In genomic region chrX:8411532-8411960, dm6 we compare ENCODE assay signal across 1 fruit fly cellular context.
TF ChIP-seq lines count a peak whose summit lies in the region.

Gene lawc (minus strand): TSS chrX:8411658.

TF ChIP-seq in whole organism, embryonic, 481 proteins besides CTCF, POLR2A, EP300 and RAD21 (continued from another document and continues in another):
- 0 out of 3 replicates have a peak, but pooled peaks have one; percentile 43 for TF ChIP-seq zfh1 (GFP tag; IDR thresholded peaks at IDR 0.05; lab: Robert Waterston, UW)
- peak; percentile 45 for TF ChIP-seq kah (GFP tag; optimal IDR thresholded peaks at IDR 0.05; lab: Kevin White, UChicago)
- no peak for TF ChIP-seq Six4 (GFP tag; optimal IDR thresholded peaks at IDR 0.05; lab: Kevin White, UChicago)
- TF ChIP-seq CG9727 (GFP tag; optimal IDR thresholded peaks at IDR 0.05; lab: Kevin White, UChicago) = peak; percentile 7
- no peak for TF ChIP-seq Kr (GFP tag; optimal IDR thresholded peaks at IDR 0.05; lab: Kevin White, UChicago)
- no peak for TF ChIP-seq eyg (GFP tag; optimal IDR thresholded peaks at IDR 0.05; lab: Kevin White, UChicago)
- TF ChIP-seq sima (GFP tag; optimal IDR thresholded peaks at IDR 0.05; lab: Kevin White, UChicago) = no peak
- TF ChIP-seq Fer2 (tag; optimal IDR thresholded peaks at IDR 0.05; lab: Kevin White, UChicago) = no peak
- no peak for TF ChIP-seq Abd-B (GFP tag; optimal IDR thresholded peaks at IDR 0.05; lab: Kevin White, UChicago)
- no peak for TF ChIP-seq CG8290 (GFP tag; optimal IDR thresholded peaks at IDR 0.05; lab: Kevin White, UChicago)
- peak in 1 of 2 experiments; percentile 85 for TF ChIP-seq CG8290 (tag; optimal IDR thresholded peaks at IDR 0.05; lab: Kevin White, UChicago)
- peak; percentile 12 for TF ChIP-seq NC2β (GFP tag; optimal IDR thresholded peaks at IDR 0.05; lab: Kevin White, UChicago)
- TF ChIP-seq nom (GFP tag; optimal IDR thresholded peaks at IDR 0.05; lab: Kevin White, UChicago) = peak; percentile 82
- no peak for TF ChIP-seq H2.0 (GFP tag; IDR thresholded peaks at IDR 0.05; lab: Robert Waterston, UW)
- TF ChIP-seq CG15269 (tag; optimal IDR thresholded peaks at IDR 0.05; lab: Kevin White, UChicago) = peak; percentile 12
- no peak for TF ChIP-seq gfzf (GFP tag; optimal IDR thresholded peaks at IDR 0.05; lab: Kevin White, UChicago)
- TF ChIP-seq nmo (GFP tag; optimal IDR thresholded peaks at IDR 0.05; lab: Kevin White, UChicago) = no peak
- TF ChIP-seq bowl (GFP tag; IDR thresholded peaks at IDR 0.05; lab: Robert Waterston, UW) = peak; percentile 77; the same call in 1 of the 2 replicates
- no peak for TF ChIP-seq H15 (GFP tag; IDR thresholded peaks at IDR 0.05; lab: Robert Waterston, UW)
- peak; percentile 20 for TF ChIP-seq her (GFP tag; optimal IDR thresholded peaks at IDR 0.05; lab: Kevin White, UChicago)
- TF ChIP-seq CG16813 (GFP tag; IDR thresholded peaks at IDR 0.05; lab: Robert Waterston, UW; ENCODE audit: partially characterized antibody) = no peak
- peak; percentile 17; the same call in 1 of the 3 replicates for TF ChIP-seq otp (GFP tag; IDR thresholded peaks at IDR 0.05; lab: Robert Waterston, UW)
- TF ChIP-seq CG11696 (GFP tag; IDR thresholded peaks at IDR 0.05; lab: Robert Waterston, UW) = 0 out of 2 replicates have a peak, but pooled peaks have one; percentile 18
- TF ChIP-seq Bdp1 (GFP tag; optimal IDR thresholded peaks at IDR 0.05; lab: Kevin White, UChicago) = no peak
- no peak for TF ChIP-seq CG11560 (tag; IDR thresholded peaks at IDR 0.05; lab: Robert Waterston, UW)
- no peak; the same call in 1 of the 2 replicates for TF ChIP-seq amos (GFP tag; IDR thresholded peaks at IDR 0.05; lab: Robert Waterston, UW; ENCODE audit: partially characterized antibody)
- TF ChIP-seq CG2875 (GFP tag; optimal IDR thresholded peaks at IDR 0.05; lab: Kevin White, UChicago) = no peak
- TF ChIP-seq NK7.1 (GFP tag; optimal IDR thresholded peaks at IDR 0.05; lab: Kevin White, UChicago) = no peak
- TF ChIP-seq Fer1 (GFP tag; optimal IDR thresholded peaks at IDR 0.05; lab: Kevin White, UChicago) = peak; percentile 80
- TF ChIP-seq CG3847 (GFP tag; IDR thresholded peaks at IDR 0.05; lab: Robert Waterston, UW) = peak; percentile 35; the same call in 1 of the 2 replicates
- no peak for TF ChIP-seq Dip2 (GFP tag; IDR thresholded peaks at IDR 0.05; lab: Robert Waterston, UW)
- TF ChIP-seq CG1603 (tag; optimal IDR thresholded peaks at IDR 0.05; lab: Kevin White, UChicago) = peak; percentile 30
- no peak for TF ChIP-seq CG6689 (GFP tag; IDR thresholded peaks at IDR 0.05; lab: Robert Waterston, UW)
- TF ChIP-seq CkIIα-i1 (GFP tag; IDR thresholded peaks at IDR 0.05; lab: Robert Waterston, UW) = no peak
- no peak for TF ChIP-seq sisA (GFP tag; IDR thresholded peaks at IDR 0.05; lab: Robert Waterston, UW)
- TF ChIP-seq psq (GFP tag; optimal IDR thresholded peaks at IDR 0.05; lab: Kevin White, UChicago) = no peak
- TF ChIP-seq CG34376 (GFP tag; optimal IDR thresholded peaks at IDR 0.05; lab: Kevin White, UChicago) = peak; percentile 85
- peak; percentile 53 for TF ChIP-seq CG31365 (tag; optimal IDR thresholded peaks at IDR 0.05; lab: Kevin White, UChicago)
- no peak for TF ChIP-seq Ada2b (GFP tag; IDR thresholded peaks at IDR 0.05; lab: Robert Waterston, UW)
- no peak for TF ChIP-seq CG12391 (tag; optimal IDR thresholded peaks at IDR 0.05; lab: Kevin White, UChicago)
- peak; percentile 53 for TF ChIP-seq gsb (GFP tag; IDR thresholded peaks at IDR 0.05; lab: Robert Waterston, UW)
- TF ChIP-seq CoRest (tag; optimal IDR thresholded peaks at IDR 0.05; lab: Kevin White, UChicago) = no peak
- peak; percentile 81 for TF ChIP-seq vvl (GFP tag; IDR thresholded peaks at IDR 0.05; lab: Robert Waterston, UW)
- TF ChIP-seq Meics (GFP tag; optimal IDR thresholded peaks at IDR 0.05; lab: Kevin White, UChicago) = peak; percentile 60
- peak; percentile 16 for TF ChIP-seq CG2712 (tag; optimal IDR thresholded peaks at IDR 0.05; lab: Kevin White, UChicago)
- TF ChIP-seq CG17912 (GFP tag; optimal IDR thresholded peaks at IDR 0.05; lab: Kevin White, UChicago) = no peak
- TF ChIP-seq CG7357 (GFP tag; IDR thresholded peaks at IDR 0.05; lab: Robert Waterston, UW) = no peak
- TF ChIP-seq sens-2 (GFP tag; IDR thresholded peaks at IDR 0.05; lab: Robert Waterston, UW) = no peak
- TF ChIP-seq row (GFP tag; IDR thresholded peaks at IDR 0.05; lab: Robert Waterston, UW) = no peak; the same call in 2 of the 3 replicates
- no peak for TF ChIP-seq CG15601 (tag; optimal IDR thresholded peaks at IDR 0.05; lab: Kevin White, UChicago)
- no peak for TF ChIP-seq CG10366 (GFP tag; IDR thresholded peaks at IDR 0.05; lab: Robert Waterston, UW)
- no peak for TF ChIP-seq CG17186 (GFP tag; optimal IDR thresholded peaks at IDR 0.05; lab: Kevin White, UChicago)
- no peak for TF ChIP-seq prd (optimal IDR thresholded peaks at IDR 0.05; lab: Kevin White, UChicago)
- TF ChIP-seq prd (GFP tag; IDR thresholded peaks at IDR 0.05; lab: Robert Waterston, UW) = no peak; the same call in 2 of the 3 replicates
- TF ChIP-seq hth (optimal IDR thresholded peaks at IDR 0.05; lab: Kevin White, UChicago) = no peak
- no peak for TF ChIP-seq CG14050 (GFP tag; IDR thresholded peaks at IDR 0.05; lab: Robert Waterston, UW)
- TF ChIP-seq CG14441 (GFP tag; IDR thresholded peaks at IDR 0.05; lab: Robert Waterston, UW) = no peak; the same call in 1 of the 2 replicates
- TF ChIP-seq lov (optimal IDR thresholded peaks at IDR 0.05; lab: Kevin White, UChicago) = no peak
- no peak; the same call in 2 of the 3 replicates for TF ChIP-seq lov (GFP tag; IDR thresholded peaks at IDR 0.05; lab: Robert Waterston, UW)
- no peak for TF ChIP-seq org-1 (GFP tag; optimal IDR thresholded peaks at IDR 0.05; lab: Kevin White, UChicago)
- TF ChIP-seq stwl (tag; optimal IDR thresholded peaks at IDR 0.05; lab: Kevin White, UChicago) = no peak
- TF ChIP-seq Ptx1 (GFP tag; IDR thresholded peaks at IDR 0.05; lab: Robert Waterston, UW) = no peak
- no peak for TF ChIP-seq Usf (GFP tag; optimal IDR thresholded peaks at IDR 0.05; lab: Kevin White, UChicago)
- TF ChIP-seq lab (GFP tag; optimal IDR thresholded peaks at IDR 0.05; lab: Kevin White, UChicago) = peak; percentile 87
- TF ChIP-seq fd102C (GFP tag; optimal IDR thresholded peaks at IDR 0.05; lab: Kevin White, UChicago) = no peak
- TF ChIP-seq CG12744 (GFP tag; optimal IDR thresholded peaks at IDR 0.05; lab: Kevin White, UChicago) = no peak
- TF ChIP-seq eve (GFP tag; optimal IDR thresholded peaks at IDR 0.05; lab: Kevin White, UChicago) = no peak
- TF ChIP-seq CG6813 (GFP tag; optimal IDR thresholded peaks at IDR 0.05; lab: Kevin White, UChicago) = no peak
- TF ChIP-seq run (tag; optimal IDR thresholded peaks at IDR 0.05; lab: Kevin White, UChicago) = no peak
- no peak for TF ChIP-seq fd3F (GFP tag; optimal IDR thresholded peaks at IDR 0.05; lab: Kevin White, UChicago)
- TF ChIP-seq NC2α (GFP tag; optimal IDR thresholded peaks at IDR 0.05; lab: Kevin White, UChicago) = no peak
- no peak for TF ChIP-seq Antp (GFP tag; optimal IDR thresholded peaks at IDR 0.05; lab: Kevin White, UChicago)
- no peak for TF ChIP-seq ewg (GFP tag; optimal IDR thresholded peaks at IDR 0.05; lab: Kevin White, UChicago)
- no peak for TF ChIP-seq lilli (GFP tag; optimal IDR thresholded peaks at IDR 0.05; lab: Kevin White, UChicago)
- no peak for TF ChIP-seq CG4707 (GFP tag; optimal IDR thresholded peaks at IDR 0.05; lab: Kevin White, UChicago)
- no peak for TF ChIP-seq slou (GFP tag; optimal IDR thresholded peaks at IDR 0.05; lab: Kevin White, UChicago)
- no peak for TF ChIP-seq dmrt99B (tag; optimal IDR thresholded peaks at IDR 0.05; lab: Kevin White, UChicago)
- no peak for TF ChIP-seq luna (GFP tag; optimal IDR thresholded peaks at IDR 0.05; lab: Kevin White, UChicago)
- TF ChIP-seq danr (GFP tag; IDR thresholded peaks at IDR 0.05; lab: Robert Waterston, UW) = no peak
- TF ChIP-seq CG30403 (GFP tag; optimal IDR thresholded peaks at IDR 0.05; lab: Kevin White, UChicago) = no peak
- no peak for TF ChIP-seq CG18011 (GFP tag; optimal IDR thresholded peaks at IDR 0.05; lab: Kevin White, UChicago)
- TF ChIP-seq tap (tag; optimal IDR thresholded peaks at IDR 0.05; lab: Kevin White, UChicago) = peak; percentile 7
- TF ChIP-seq sob (GFP tag; IDR thresholded peaks at IDR 0.05; lab: Robert Waterston, UW) = peak; percentile 66; the same call in 1 of the 2 replicates
- TF ChIP-seq dysf (GFP tag; IDR thresholded peaks at IDR 0.05; lab: Robert Waterston, UW) = peak; percentile 39; the same call in 1 of the 3 replicates
- TF ChIP-seq Lim3 (GFP tag; IDR thresholded peaks at IDR 0.05; lab: Robert Waterston, UW) = no peak
- no peak for TF ChIP-seq CG31388 (GFP tag; optimal IDR thresholded peaks at IDR 0.05; lab: Kevin White, UChicago)
- no peak for TF ChIP-seq CG3065 (GFP tag; optimal IDR thresholded peaks at IDR 0.05; lab: Kevin White, UChicago)
- TF ChIP-seq Sox100B (GFP tag; optimal IDR thresholded peaks at IDR 0.05; lab: Kevin White, UChicago) = no peak
- no peak for TF ChIP-seq CG11504 (tag; optimal IDR thresholded peaks at IDR 0.05; lab: Kevin White, UChicago)
- no peak for TF ChIP-seq Hr78 (GFP tag; optimal IDR thresholded peaks at IDR 0.05; lab: Kevin White, UChicago)
- TF ChIP-seq tgo (GFP tag; IDR thresholded peaks at IDR 0.05; lab: Robert Waterston, UW) = no peak
- no peak for TF ChIP-seq Dad (GFP tag; optimal IDR thresholded peaks at IDR 0.05; lab: Kevin White, UChicago)
- TF ChIP-seq CG8478 (optimal IDR thresholded peaks at IDR 0.05; lab: Kevin White, UChicago) = no peak
- TF ChIP-seq Camta (GFP tag; optimal IDR thresholded peaks at IDR 0.05; lab: Kevin White, UChicago) = no peak
- peak; percentile 44 for TF ChIP-seq Side (GFP tag; optimal IDR thresholded peaks at IDR 0.05; lab: Kevin White, UChicago)
- TF ChIP-seq CG13424 (tag; optimal IDR thresholded peaks at IDR 0.05; lab: Kevin White, UChicago) = peak; percentile 13
- no peak for TF ChIP-seq CG16863 (GFP tag; optimal IDR thresholded peaks at IDR 0.05; lab: Kevin White, UChicago)
- peak; percentile 75 to 87 for TF ChIP-seq Trl (optimal IDR thresholded peaks at IDR 0.05; lab: Kevin White, UChicago)
- TF ChIP-seq Trl (GFP tag; optimal IDR thresholded peaks at IDR 0.05; lab: Kevin White, UChicago) = peak; percentile 19
- TF ChIP-seq lmd (GFP tag; IDR thresholded peaks at IDR 0.05; lab: Robert Waterston, UW) = no peak
- no peak for TF ChIP-seq dati (GFP tag; IDR thresholded peaks at IDR 0.05; lab: Robert Waterston, UW)
- TF ChIP-seq CG9797 (GFP tag; optimal IDR thresholded peaks at IDR 0.05; lab: Kevin White, UChicago) = peak; percentile 8
- TF ChIP-seq CG1792 (GFP tag; optimal IDR thresholded peaks at IDR 0.05; lab: Kevin White, UChicago) = no peak
- no peak for TF ChIP-seq Blimp-1 (GFP tag; optimal IDR thresholded peaks at IDR 0.05; lab: Kevin White, UChicago)
- no peak for TF ChIP-seq CG9215 (GFP tag; IDR thresholded peaks at IDR 0.05; lab: Robert Waterston, UW)
- no peak for TF ChIP-seq dan (GFP tag; IDR thresholded peaks at IDR 0.05; lab: Robert Waterston, UW)
- TF ChIP-seq da (GFP tag; optimal IDR thresholded peaks at IDR 0.05; lab: Kevin White, UChicago) = no peak
- peak; percentile 0 for TF ChIP-seq ac (GFP tag; optimal IDR thresholded peaks at IDR 0.05; lab: Kevin White, UChicago)
- TF ChIP-seq gcm2 (GFP tag; optimal IDR thresholded peaks at IDR 0.05; lab: Kevin White, UChicago) = no peak
- peak; percentile 57 for TF ChIP-seq HmgZ (tag; optimal IDR thresholded peaks at IDR 0.05; lab: Kevin White, UChicago)
- TF ChIP-seq Optix (GFP tag; IDR thresholded peaks at IDR 0.05; lab: Robert Waterston, UW) = peak; percentile 44; the same call in 1 of the 3 replicates
- TF ChIP-seq Rfx (GFP tag; IDR thresholded peaks at IDR 0.05; lab: Robert Waterston, UW) = peak; percentile 70
- TF ChIP-seq twi (tag; optimal IDR thresholded peaks at IDR 0.05; lab: Kevin White, UChicago) = no peak
- TF ChIP-seq inv (GFP tag; IDR thresholded peaks at IDR 0.05; lab: Robert Waterston, UW; ENCODE audit: partially characterized antibody) = no peak
- peak; percentile 84; the same call in 2 of the 3 replicates for TF ChIP-seq Dbx (GFP tag; IDR thresholded peaks at IDR 0.05; lab: Robert Waterston, UW)
- no peak for TF ChIP-seq Sry-β (GFP tag; optimal IDR thresholded peaks at IDR 0.05; lab: Kevin White, UChicago)
- TF ChIP-seq gro (GFP tag; optimal IDR thresholded peaks at IDR 0.05; lab: Kevin White, UChicago) = no peak
- no peak for TF ChIP-seq CG7786 (GFP tag; optimal IDR thresholded peaks at IDR 0.05; lab: Kevin White, UChicago)
- TF ChIP-seq D19A (tag; optimal IDR thresholded peaks at IDR 0.05; lab: Kevin White, UChicago) = no peak
- peak; percentile 31 for TF ChIP-seq CG13775 (GFP tag; optimal IDR thresholded peaks at IDR 0.05; lab: Kevin White, UChicago)
- peak; percentile 67; the same call in 1 of the 2 replicates for TF ChIP-seq sim (GFP tag; IDR thresholded peaks at IDR 0.05; lab: Robert Waterston, UW)
- no peak for TF ChIP-seq CG32772 (GFP tag; IDR thresholded peaks at IDR 0.05; lab: Robert Waterston, UW)
- TF ChIP-seq wor (GFP tag; IDR thresholded peaks at IDR 0.05; lab: Robert Waterston, UW) = no peak
- no peak for TF ChIP-seq CG4730 (GFP tag; IDR thresholded peaks at IDR 0.05; lab: Robert Waterston, UW)
- no peak for TF ChIP-seq Myb (GFP tag; optimal IDR thresholded peaks at IDR 0.05; lab: Kevin White, UChicago)
- TF ChIP-seq CG10431 (GFP tag; optimal IDR thresholded peaks at IDR 0.05; lab: Kevin White, UChicago) = peak; percentile 45
- TF ChIP-seq CG7372 (GFP tag; IDR thresholded peaks at IDR 0.05; lab: Robert Waterston, UW) = no peak
- no peak for TF ChIP-seq CG16815 (GFP tag; optimal IDR thresholded peaks at IDR 0.05; lab: Kevin White, UChicago)
- peak; percentile 27 for TF ChIP-seq CG8359 (GFP tag; optimal IDR thresholded peaks at IDR 0.05; lab: Kevin White, UChicago; ENCODE audit: borderline replicate concordance)
- TF ChIP-seq h (optimal IDR thresholded peaks at IDR 0.05; lab: Kevin White, UChicago) = no peak
- TF ChIP-seq Sry-δ (GFP tag; optimal IDR thresholded peaks at IDR 0.05; lab: Kevin White, UChicago) = no peak
- no peak for TF ChIP-seq pnt (GFP tag; optimal IDR thresholded peaks at IDR 0.05; lab: Kevin White, UChicago)
- TF ChIP-seq CG13624 (GFP tag; optimal IDR thresholded peaks at IDR 0.05; lab: Kevin White, UChicago) = peak; percentile 36
- TF ChIP-seq CG10959 (GFP tag; IDR thresholded peaks at IDR 0.05; lab: Robert Waterston, UW) = no peak
- TF ChIP-seq CG18599 (GFP tag; optimal IDR thresholded peaks at IDR 0.05; lab: Kevin White, UChicago) = peak; percentile 84
- no peak for TF ChIP-seq Chrac-16 (GFP tag; optimal IDR thresholded peaks at IDR 0.05; lab: Kevin White, UChicago)
- no peak for TF ChIP-seq CG8089 (GFP tag; optimal IDR thresholded peaks at IDR 0.05; lab: Kevin White, UChicago)
